Worm (Caenorhabditis elegans): Measurements from ENCODE around the gene srab-20.

DNA sequence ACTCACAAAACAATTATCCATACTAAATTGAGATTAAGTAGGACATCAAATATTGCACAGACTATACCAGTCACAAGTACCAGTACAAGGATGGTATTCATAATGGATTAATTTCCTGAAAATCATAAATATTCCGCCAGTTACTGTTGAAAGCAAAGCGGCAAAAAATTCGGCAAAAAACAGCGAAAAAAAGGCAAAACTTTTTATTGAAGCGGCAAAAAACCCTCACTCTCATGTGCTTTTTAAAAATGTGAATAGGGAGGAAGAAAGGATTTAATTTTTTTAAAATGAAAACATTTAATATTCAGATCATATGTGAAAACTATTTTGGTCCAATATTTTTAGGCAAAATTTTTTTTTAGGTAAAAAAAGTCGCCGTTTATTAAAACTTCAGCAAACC is 42.0 kb downstream of the srab-20 start, which contains the start of gene srbc-29:
- TF ChIP-seq flt-1 (GFP tag; IDR thresholded peaks at IDR 0.05) (no peak), med-1 (GFP tag; optimal IDR thresholded peaks at IDR 0.05; ENCODE audit: insufficient read depth) (no peak), tab-1 (GFP tag; IDR thresholded peaks at IDR 0.05) (no peak), ztf-29 (GFP tag; IDR thresholded peaks at IDR 0.05) (no peak)
